Worm (Caenorhabditis elegans): ENCODE measurements around the gene T28A11.22.

- TF ChIP-seq him-1 (tag; optimal IDR thresholded peaks at IDR 0.05) (no peak), W03F9.2 (tag; optimal IDR thresholded peaks at IDR 0.05) (no peak), dao-5 (tag; optimal IDR thresholded peaks at IDR 0.05) (no peak)
Measured at ce11 chrV:3275033-3275432, 17.7 kb downstream of the T28A11.22 start, which contains the start of gene T28A11.3.

Data from whole organism, L4/young adult.